Fruit fly (Drosophila melanogaster) whole organism: ENCODE results near the gene CG7362.

Source experiments
- CG8478 ChIP-seq: fragments of >200 bp; optimal IDR thresholded peaks from 2 replicates; lab custom pipeline; 2018; ENCODE audit warnings: inconsistent platforms
- Dll ChIP-seq: fragments of >200 bp; optimal IDR thresholded peaks from 2 replicates; lab custom pipeline; 2017
- EcR ChIP-seq, 2 experiments: fragments of >200 bp; optimal IDR thresholded peaks; 2 replicates each; lab custom pipeline; 2017; ENCODE audit warnings: missing biosample characterization in 2 of 2, missing genetic modification characterization in 2 of 2, missing genetic modification reagents in 2 of 2
- pan ChIP-seq: fragments of >200 bp; optimal IDR thresholded peaks from 2 replicates; lab custom pipeline; 2017
- usp ChIP-seq: fragments of >200 bp; optimal IDR thresholded peaks from 2 replicates; lab custom pipeline; 2017; ENCODE audit warnings: missing biosample characterization, missing genetic modification characterization, mixed read lengths

DNA sequence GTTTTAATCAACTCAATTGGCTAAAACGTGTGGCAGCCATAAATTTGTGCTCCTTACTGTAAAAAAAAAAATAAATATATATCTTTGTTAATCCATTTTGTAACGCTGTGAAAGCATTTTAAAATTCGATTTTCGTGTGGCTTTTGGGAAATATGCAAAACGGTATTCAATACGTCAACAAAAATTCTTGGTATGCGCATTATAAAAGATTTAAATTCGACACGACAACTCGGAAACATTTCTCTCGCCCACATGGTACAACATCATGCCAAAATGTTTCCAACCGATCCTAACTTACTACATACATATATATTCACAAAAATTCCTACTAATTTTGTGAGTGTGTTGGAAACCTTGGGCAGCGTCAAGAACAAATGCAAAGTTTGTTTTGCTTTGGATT, 43.6 kb downstream of the CG7362 start:
- no peak for TF ChIP-seq EcR (GFP tag; optimal IDR thresholded peaks at IDR 0.05; lab: Kevin White, UChicago)
- TF ChIP-seq pan, result no peak
- TF ChIP-seq Dll (lab: Kevin White, UChicago), result no peak
- TF ChIP-seq usp, result no peak
- TF ChIP-seq CG8478 (lab: Kevin White, UChicago), result no peak
